Worm (Caenorhabditis elegans) whole organism, early embryonic: Measurements from ENCODE around the gene ZK637.15.

ENCODE experiments used
- B0310.2 ChIP-seq: sonication (generic microtip); optimal IDR thresholded peaks from 2 replicates; lab custom pipeline; 2016; ENCODE audit warnings: mild to moderate bottlenecking, missing genetic modification characterization, missing compliant biosample characterization
- F13C5.2 ChIP-seq: sonication (generic microtip); optimal IDR thresholded peaks from 2 replicates; lab custom pipeline; 2017; ENCODE audit warnings: mild to moderate bottlenecking, missing genetic modification characterization, inconsistent platforms, missing compliant biosample characterization
- aly-1 ChIP-seq: sonication (generic microtip); optimal IDR thresholded peaks from 2 replicates; lab custom pipeline; 2016; ENCODE audit warnings: missing genetic modification characterization, missing compliant biosample characterization
- ama-1 ChIP-seq: fragments of 150-350 bp; optimal IDR thresholded peaks from 2 replicates; lab custom pipeline; 2014
- ceh-13 ChIP-seq: fragments of 200-800 bp; sonication (Bioruptor generic); optimal IDR thresholded peaks from 2 replicates; lab custom pipeline; 2018; ENCODE audit warnings: mild to moderate bottlenecking, missing genetic modification characterization, missing compliant biosample characterization
- ceh-36 ChIP-seq: sonication (generic microtip); optimal IDR thresholded peaks from 2 replicates; lab custom pipeline; 2016; ENCODE audit warnings: missing genetic modification characterization, inconsistent platforms, missing compliant biosample characterization
- ets-7 ChIP-seq: sonication (generic microtip); optimal IDR thresholded peaks from 2 replicates; lab custom pipeline; 2016; ENCODE audit warnings: missing genotype, missing genetic modification characterization, missing compliant biosample characterization
- flt-1 ChIP-seq: fragments of 200-800 bp; sonication (Bioruptor generic); IDR thresholded peaks from 2 replicates; pipeline ENCODE4 v1.3.6; 2022; ENCODE audit warnings: missing genetic modification characterization, missing compliant biosample characterization
- hmbx-1 ChIP-seq: sonication (generic microtip); optimal IDR thresholded peaks from 2 replicates; lab custom pipeline; 2016; ENCODE audit warnings: mild to moderate bottlenecking, missing genetic modification characterization, missing compliant biosample characterization
- hmg-4 ChIP-seq: fragments of 200-800 bp; sonication (Bioruptor generic); optimal IDR thresholded peaks from 2 replicates; lab custom pipeline; 2018; ENCODE audit warnings: mild to moderate bottlenecking, missing genetic modification characterization, missing compliant biosample characterization
- hnd-1 ChIP-seq: sonication (generic microtip); optimal IDR thresholded peaks from 2 replicates; lab custom pipeline; 2016; ENCODE audit warnings: missing genetic modification characterization, missing compliant biosample characterization
- pes-1 ChIP-seq: fragments of 200-800 bp; sonication (Bioruptor generic); IDR thresholded peaks from 2 replicates; pipeline ENCODE4 v1.3.6; 2022; ENCODE audit warnings: missing genetic modification reagents, missing genetic modification characterization, missing compliant biosample characterization
- scrt-1 ChIP-seq: fragments of 200-800 bp; sonication (Bioruptor generic); IDR thresholded peaks from 2 replicates; pipeline ENCODE4 v1.3.6; 2022; ENCODE audit warnings: missing genetic modification characterization, missing compliant biosample characterization
- sea-1 ChIP-seq: fragments of 200-800 bp; sonication (Bioruptor generic); conservative IDR thresholded peaks from 2 replicates; pipeline ENCODE4 v1.3.6; 2022; ENCODE audit warnings: missing genetic modification characterization, missing compliant biosample characterization
- tbx-11 ChIP-seq: fragments of 200-800 bp; sonication (Bioruptor generic); IDR thresholded peaks from 2 replicates; pipeline ENCODE4 v1.3.6; 2022; ENCODE audit warnings: missing genetic modification characterization, missing compliant biosample characterization
- tbx-37 ChIP-seq: fragments of 200-800 bp; sonication (Bioruptor generic); conservative IDR thresholded peaks from 2 replicates; pipeline ENCODE4 v1.3.6; 2022; ENCODE audit warnings: missing genetic modification reagents, missing genetic modification characterization, missing compliant biosample characterization
- tra-4 ChIP-seq: sonication (generic microtip); optimal IDR thresholded peaks from 2 replicates; lab custom pipeline; 2017; ENCODE audit warnings: missing genetic modification characterization, missing compliant biosample characterization

The ZK637.15 gene

ce11 chrIII:8899767-8900166, 20.1 kb upstream of the ZK637.15 start:
- TF ChIP-seq sea-1 (GFP tag; lab: Robert Waterston, UW) (no peak), F13C5.2 (tag; lab: Kevin White, UChicago) (no peak), tbx-37 (GFP tag; lab: Robert Waterston, UW) (no peak), pes-1 (GFP tag; lab: Robert Waterston, UW) (no peak), aly-1 (tag; lab: Kevin White, UChicago) (no peak), hnd-1 (tag; lab: Kevin White, UChicago) (no peak), tbx-11 (no peak), B0310.2 (tag; lab: Kevin White, UChicago) (no peak), hmg-4 (GFP tag; lab: Kevin White, UChicago) (no peak), flt-1 (no peak), ets-7 (no peak), ceh-13 (GFP tag; lab: Kevin White, UChicago) (no peak), scrt-1 (GFP tag; lab: Robert Waterston, UW) (no peak), tra-4 (tag; lab: Kevin White, UChicago) (no peak), ceh-36 (tag; lab: Kevin White, UChicago) (no peak), hmbx-1 (tag; lab: Kevin White, UChicago) (no peak)

DNA sequence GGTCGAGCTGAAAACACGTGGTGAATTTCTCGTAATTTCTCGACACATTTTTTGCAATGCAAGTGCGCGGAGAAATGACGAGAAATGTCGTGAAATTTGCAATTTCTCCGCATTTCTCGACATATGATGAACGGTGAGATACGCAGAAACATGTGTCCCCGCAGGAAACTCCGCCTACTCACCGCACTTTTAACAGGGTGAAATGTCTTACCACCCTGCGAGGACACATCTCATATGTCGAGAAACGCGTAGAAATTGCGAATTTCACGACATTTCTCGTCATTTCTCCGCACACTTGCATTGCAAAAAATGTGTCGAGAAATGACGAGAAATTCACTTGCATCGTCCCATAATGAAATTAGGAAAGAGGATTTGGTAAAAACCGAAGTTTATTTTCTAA, 18.8 kb upstream of the ZK637.15 start:
- peak; percentile 65; the same call in 1 of the 2 replicates for TF ChIP-seq flt-1
- TF ChIP-seq pes-1 (GFP tag; lab: Robert Waterston, UW) = peak; percentile 66
- 0 out of 2 replicates have a peak, but pooled peaks have one; percentile 34 for TF ChIP-seq sea-1 (GFP tag; lab: Robert Waterston, UW)
- TF ChIP-seq tbx-11 = peak; percentile 19; the same call in 1 of the 2 replicates

ce11 chrIII:8903263-8903662, 16.6 kb upstream of the ZK637.15 start:
- no peak for TF ChIP-seq ceh-13 (GFP tag; lab: Kevin White, UChicago)
- no peak for TF ChIP-seq ets-7
- TF ChIP-seq B0310.2 (tag; lab: Kevin White, UChicago) = no peak
- no peak for TF ChIP-seq flt-1
- TF ChIP-seq hmbx-1 (tag; lab: Kevin White, UChicago) = no peak
- no peak for TF ChIP-seq hmg-4 (GFP tag; lab: Kevin White, UChicago)
- no peak for TF ChIP-seq ama-1 (lab: Kevin White, UChicago)
- no peak for TF ChIP-seq tbx-11
- no peak for TF ChIP-seq sea-1 (GFP tag; lab: Robert Waterston, UW)
- TF ChIP-seq tra-4 (tag; lab: Kevin White, UChicago) = no peak
- no peak for TF ChIP-seq tbx-37 (GFP tag; lab: Robert Waterston, UW)
- TF ChIP-seq pes-1 (GFP tag; lab: Robert Waterston, UW) = no peak
- TF ChIP-seq ceh-36 (tag; lab: Kevin White, UChicago) = no peak
- no peak for TF ChIP-seq F13C5.2 (tag; lab: Kevin White, UChicago)
- TF ChIP-seq hnd-1 (tag; lab: Kevin White, UChicago) = no peak
- TF ChIP-seq aly-1 (tag; lab: Kevin White, UChicago) = no peak

ce11 chrIII:8904044-8904443, 15.8 kb upstream of the ZK637.15 start, which contains the start of gene lin-9:
TSS of gene lin-9 (minus strand) at chrIII:8904131.
- peak; percentile 36; the same call in 1 of the 2 replicates for TF ChIP-seq pes-1 (GFP tag; lab: Robert Waterston, UW)
- TF ChIP-seq hmg-4 (GFP tag; lab: Kevin White, UChicago) = peak; percentile 70
- no peak for TF ChIP-seq ets-7
- peak; percentile 77 for TF ChIP-seq F13C5.2 (tag; lab: Kevin White, UChicago)

- no peak for TF ChIP-seq ama-1 (lab: Kevin White, UChicago)
- TF ChIP-seq aly-1 (tag; lab: Kevin White, UChicago) = no peak
- no peak for TF ChIP-seq pes-1 (GFP tag; lab: Robert Waterston, UW)
- TF ChIP-seq flt-1 = no peak
- TF ChIP-seq ceh-36 (tag; lab: Kevin White, UChicago) = no peak
- no peak for TF ChIP-seq tbx-37 (GFP tag; lab: Robert Waterston, UW)
- TF ChIP-seq F13C5.2 (tag; lab: Kevin White, UChicago) = no peak
- no peak for TF ChIP-seq scrt-1 (GFP tag; lab: Robert Waterston, UW)
- TF ChIP-seq ceh-13 (GFP tag; lab: Kevin White, UChicago) = no peak
- TF ChIP-seq hmbx-1 (tag; lab: Kevin White, UChicago) = no peak
- no peak for TF ChIP-seq hnd-1 (tag; lab: Kevin White, UChicago)
- no peak for TF ChIP-seq tra-4 (tag; lab: Kevin White, UChicago)
- no peak for TF ChIP-seq tbx-11
- no peak for TF ChIP-seq sea-1 (GFP tag; lab: Robert Waterston, UW)
- TF ChIP-seq hmg-4 (GFP tag; lab: Kevin White, UChicago) = no peak
- no peak for TF ChIP-seq B0310.2 (tag; lab: Kevin White, UChicago)
- TF ChIP-seq ets-7 = no peak
Measured at ce11 chrIII:8904914-8905665, 14.8 kb upstream of the ZK637.15 start, which contains the start of gene unc-32. TSS of gene unc-32 (plus strand) at chrIII:8905615.

ce11 chrIII:8910139-8910538, 9.7 kb upstream of the ZK637.15 start:
- no peak for TF ChIP-seq ets-7
- no peak for TF ChIP-seq pes-1 (GFP tag; lab: Robert Waterston, UW)
- TF ChIP-seq flt-1 = no peak
- TF ChIP-seq sea-1 (GFP tag; lab: Robert Waterston, UW) = no peak
- no peak for TF ChIP-seq tbx-11
- no peak for TF ChIP-seq ceh-36 (tag; lab: Kevin White, UChicago)
- TF ChIP-seq tbx-37 (GFP tag; lab: Robert Waterston, UW) = no peak
- TF ChIP-seq tra-4 (tag; lab: Kevin White, UChicago) = no peak
- no peak for TF ChIP-seq ama-1 (lab: Kevin White, UChicago)
- no peak for TF ChIP-seq scrt-1 (GFP tag; lab: Robert Waterston, UW)
- no peak for TF ChIP-seq hmg-4 (GFP tag; lab: Kevin White, UChicago)
- no peak for TF ChIP-seq hnd-1 (tag; lab: Kevin White, UChicago)
- TF ChIP-seq F13C5.2 (tag; lab: Kevin White, UChicago) = no peak
- TF ChIP-seq aly-1 (tag; lab: Kevin White, UChicago) = no peak
- no peak for TF ChIP-seq B0310.2 (tag; lab: Kevin White, UChicago)
- TF ChIP-seq hmbx-1 (tag; lab: Kevin White, UChicago) = no peak
- no peak for TF ChIP-seq ceh-13 (GFP tag; lab: Kevin White, UChicago)
